Fruit fly (Drosophila melanogaster): Measurements from ENCODE around the gene CG43074.

The CG43074 gene

DNA sequence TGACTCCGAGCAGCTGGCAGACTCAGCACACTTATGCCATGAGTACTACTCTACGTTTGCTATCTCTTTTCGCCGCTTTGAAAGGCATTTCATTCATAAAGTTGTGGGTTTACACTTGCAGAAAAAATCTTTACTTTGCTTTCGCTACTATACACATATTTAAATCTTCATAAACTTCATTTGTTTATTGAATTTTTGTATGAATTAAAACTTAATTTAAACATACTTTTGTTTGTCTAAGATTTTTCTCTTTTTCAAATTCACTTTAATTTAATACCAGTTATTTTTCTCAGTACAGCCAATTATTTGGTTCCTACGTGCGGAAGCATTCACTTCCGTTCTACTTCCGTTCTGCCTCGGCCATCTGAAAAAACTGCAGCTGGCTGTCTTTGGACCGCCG is 46.0 kb downstream of the CG43074 start (continued):
- TF ChIP-seq CG13123 (GFP tag; optimal IDR thresholded peaks at IDR 0.05): peak; percentile 7
- TF ChIP-seq CG1832 (GFP tag; optimal IDR thresholded peaks at IDR 0.05): peak; percentile 19
- no peak for TF ChIP-seq emc (GFP tag; optimal IDR thresholded peaks at IDR 0.05)
- TF ChIP-seq Drgx (GFP tag; IDR thresholded peaks at IDR 0.05): no peak
- TF ChIP-seq CG15269 (tag; optimal IDR thresholded peaks at IDR 0.05): peak; percentile 63
- TF ChIP-seq CG18262 (tag; optimal IDR thresholded peaks at IDR 0.05): peak; percentile 88
- no peak for TF ChIP-seq jing (GFP tag; optimal IDR thresholded peaks at IDR 0.05)
- peak; percentile 53 for TF ChIP-seq Nf-YB (GFP tag; optimal IDR thresholded peaks at IDR 0.05)
- TF ChIP-seq Bgb (GFP tag; IDR thresholded peaks at IDR 0.05; ENCODE audit: partially characterized antibody): no peak
- TF ChIP-seq CG32532 (GFP tag; IDR thresholded peaks at IDR 0.05): peak; percentile 32; the same call in 1 of the 2 replicates
- peak; percentile 54 for TF ChIP-seq psq (GFP tag; optimal IDR thresholded peaks at IDR 0.05)
- no peak; the same call in 2 of the 3 replicates for TF ChIP-seq croc (GFP tag; conservative IDR thresholded peaks at IDR 0.05)
- TF ChIP-seq cad (GFP tag; optimal IDR thresholded peaks at IDR 0.05): no peak
- no peak; the same call in 1 of the 2 replicates for TF ChIP-seq wdn (GFP tag; IDR thresholded peaks at IDR 0.05)
- peak; percentile 80 for TF ChIP-seq Blimp-1 (GFP tag; optimal IDR thresholded peaks at IDR 0.05)
- no peak for TF ChIP-seq D (optimal IDR thresholded peaks at IDR 0.05)
- peak; percentile 66 for TF ChIP-seq D (GFP tag; optimal IDR thresholded peaks at IDR 0.05)
- no peak for TF ChIP-seq CG7963 (GFP tag; IDR thresholded peaks at IDR 0.05; ENCODE audit: partially characterized antibody)
- TF ChIP-seq Nf-YC (tag; optimal IDR thresholded peaks at IDR 0.05): no peak
- TF ChIP-seq CG1529 (GFP tag; optimal IDR thresholded peaks at IDR 0.05): peak; percentile 51
- peak; percentile 91 for TF ChIP-seq CG2712 (tag; optimal IDR thresholded peaks at IDR 0.05)
- TF ChIP-seq NK7.1 (GFP tag; optimal IDR thresholded peaks at IDR 0.05): peak; percentile 17
- TF ChIP-seq dysf (GFP tag; IDR thresholded peaks at IDR 0.05): 0 out of 3 replicates have a peak, but pooled peaks have one; percentile 42
- TF ChIP-seq HmgZ (tag; optimal IDR thresholded peaks at IDR 0.05): peak; percentile 7
- peak; percentile 33 for TF ChIP-seq CG15011 (GFP tag; optimal IDR thresholded peaks at IDR 0.05)
- no peak for TF ChIP-seq CG17802 (tag; optimal IDR thresholded peaks at IDR 0.05)
- peak; percentile 85 for TF ChIP-seq CG12391 (tag; optimal IDR thresholded peaks at IDR 0.05)
- TF ChIP-seq CG12942 (GFP tag; optimal IDR thresholded peaks at IDR 0.05): no peak
- TF ChIP-seq cas (GFP tag; IDR thresholded peaks at IDR 0.05): no peak
- TF ChIP-seq CG7987 (GFP tag; optimal IDR thresholded peaks at IDR 0.05): no peak
- TF ChIP-seq CG2199 (GFP tag; IDR thresholded peaks at IDR 0.05): no peak
- TF ChIP-seq CG8089 (GFP tag; optimal IDR thresholded peaks at IDR 0.05): peak; percentile 41
- TF ChIP-seq pan (optimal IDR thresholded peaks at IDR 0.05): no peak
- peak in 1 of 2 experiments; percentile 79 for TF ChIP-seq pan (GFP tag; optimal IDR thresholded peaks at IDR 0.05 in 1 of 2, IDR thresholded peaks at IDR 0.05 in 1 of 2)
- no peak for TF ChIP-seq ro (GFP tag; IDR thresholded peaks at IDR 0.05)
- TF ChIP-seq ash1 (GFP tag; optimal IDR thresholded peaks at IDR 0.05): no peak
- no peak for TF ChIP-seq sens-2 (GFP tag; IDR thresholded peaks at IDR 0.05)
- TF ChIP-seq CG17612 (GFP tag; IDR thresholded peaks at IDR 0.05): no peak
- no peak for TF ChIP-seq GATAe (GFP tag; conservative IDR thresholded peaks at IDR 0.05)
- TF ChIP-seq CG16813 (GFP tag; IDR thresholded peaks at IDR 0.05; ENCODE audit: partially characterized antibody): no peak
- no peak for TF ChIP-seq CTCF (GFP tag; optimal IDR thresholded peaks at IDR 0.05)
- TF ChIP-seq toy (GFP tag; IDR thresholded peaks at IDR 0.05): no peak
- TF ChIP-seq CG3407 (GFP tag; optimal IDR thresholded peaks at IDR 0.05): peak; percentile 52
- TF ChIP-seq sqz (GFP tag; optimal IDR thresholded peaks at IDR 0.05): peak; percentile 57
- no peak for TF ChIP-seq CG11398 (GFP tag; optimal IDR thresholded peaks at IDR 0.05)
- peak; percentile 38 for TF ChIP-seq CG8944 (GFP tag; optimal IDR thresholded peaks at IDR 0.05)
- peak; percentile 48 to 77 for TF ChIP-seq Hr51 (GFP tag; optimal IDR thresholded peaks at IDR 0.05)
- no peak for TF ChIP-seq YL-1 (GFP tag; optimal IDR thresholded peaks at IDR 0.05)
- no peak for TF ChIP-seq CG12104 (GFP tag; optimal IDR thresholded peaks at IDR 0.05)
- no peak for TF ChIP-seq Fer2 (tag; optimal IDR thresholded peaks at IDR 0.05)
- no peak for TF ChIP-seq da (GFP tag; optimal IDR thresholded peaks at IDR 0.05)
- TF ChIP-seq pb (GFP tag; optimal IDR thresholded peaks at IDR 0.05): no peak
- no peak for TF ChIP-seq CG9609 (GFP tag; optimal IDR thresholded peaks at IDR 0.05)
